Fruit fly (Drosophila melanogaster) whole organism, prepupa: ENCODE measurements around the gene CG13950.

Experiments
- CG11902 ChIP-seq: fragments of 200-800 bp; sonication (Bioruptor generic); optimal IDR thresholded peaks from 3 replicates; lab custom pipeline; 2016; ENCODE audit warnings: missing biosample characterization, missing genetic modification characterization
- CG6808 ChIP-seq: fragments of 200-800 bp; sonication (Bioruptor generic); optimal IDR thresholded peaks from 3 replicates; lab custom pipeline; 2017; ENCODE audit warnings: missing biosample characterization, missing genetic modification characterization, mild to moderate bottlenecking, moderate library complexity, missing genetic modification reagents
- CG7368 ChIP-seq: fragments of 200-800 bp; sonication (Bioruptor generic); optimal IDR thresholded peaks from 3 replicates; lab custom pipeline; 2016; ENCODE audit warnings: missing biosample characterization, missing genetic modification characterization
- Ets21C ChIP-seq: fragments of 200-800 bp; sonication (Bioruptor generic); optimal IDR thresholded peaks from 3 replicates; lab custom pipeline; 2016; ENCODE audit warnings: missing biosample characterization, missing genetic modification characterization
- OdsH ChIP-seq: fragments of 200-800 bp; sonication (Bioruptor generic); optimal IDR thresholded peaks from 3 replicates; lab custom pipeline; 2016; ENCODE audit warnings: missing biosample characterization, missing genetic modification characterization
- salr ChIP-seq, 2 experiments: fragments of 200-800 bp; sonication (Bioruptor generic); optimal IDR thresholded peaks; 3 replicates each; lab custom pipeline; 2016 to 2018; ENCODE audit warnings: missing biosample characterization in 2 of 2, missing genetic modification characterization in 2 of 2, mild to moderate bottlenecking in 1 of 2

dm6 chr2L:873724-874504 lies 13.9 kb downstream of the CG13950 start:
- TF ChIP-seq Ets21C (GFP tag; lab: Kevin White, UChicago) = no peak
- TF ChIP-seq CG6808 (GFP tag; lab: Kevin White, UChicago) = no peak
- TF ChIP-seq salr (GFP tag; optimal IDR thresholded peaks at IDR 0.05; lab: Kevin White, UChicago) = no peak
- no peak for TF ChIP-seq CG11902 (GFP tag; lab: Kevin White, UChicago)
- no peak for TF ChIP-seq CG7368
- TF ChIP-seq OdsH (GFP tag; lab: Kevin White, UChicago) = no peak
